Worm (Caenorhabditis elegans) whole organism, L4 larva: ENCODE data around the gene ttr-3.
A peak's percentile ranks its signal among the peaks of the same experiment; 100 is the strongest.

Experiments
- F26F4.8 ChIP-seq: fragments of 200-800 bp; sonication (Bioruptor generic); conservative IDR thresholded peaks from 2 replicates; pipeline ENCODE4 v1.3.6; 2022; ENCODE audit warnings: missing genetic modification characterization, missing compliant biosample characterization
- T20F7.1 ChIP-seq: fragments of 200-800 bp; sonication (Bioruptor generic); optimal IDR thresholded peaks from 2 replicates; lab custom pipeline; 2018; ENCODE audit warnings: mild to moderate bottlenecking, missing genetic modification characterization, missing compliant biosample characterization
- T26A8.4 ChIP-seq: fragments of 200-800 bp; sonication (Bioruptor generic); IDR thresholded peaks from 2 replicates; pipeline ENCODE4 v1.3.6; 2022; ENCODE audit warnings: missing genetic modification characterization, missing compliant biosample characterization
- ZK337.2 ChIP-seq: fragments of 200-800 bp; sonication (Bioruptor generic); IDR thresholded peaks from 2 replicates; pipeline ENCODE4 v1.3.6; 2022; ENCODE audit warnings: missing genetic modification reagents, missing genetic modification characterization, missing compliant biosample characterization
- aha-1 ChIP-seq: fragments of 150-350 bp; peaks from one replicate; lab custom pipeline; 2014; ENCODE audit warnings: missing biosample characterization, missing genetic modification characterization
- ama-1 ChIP-seq: fragments of 150-350 bp; optimal IDR thresholded peaks from 2 replicates; lab custom pipeline; 2014; ENCODE audit warnings: inconsistent platforms, mixed read lengths
- arid-1 ChIP-seq: fragments of 200-800 bp; sonication (Bioruptor generic); conservative IDR thresholded peaks from 2 replicates; pipeline ENCODE4 v1.3.6; 2022; ENCODE audit warnings: missing genetic modification reagents, missing genetic modification characterization, missing compliant biosample characterization
- ceh-20 ChIP-seq: fragments of 200-800 bp; sonication (Bioruptor generic); IDR thresholded peaks from 2 replicates; pipeline ENCODE4 v1.3.6; 2022; ENCODE audit warnings: missing genetic modification reagents, missing genetic modification characterization, missing compliant biosample characterization
- ceh-82 ChIP-seq: sonication (generic microtip); optimal IDR thresholded peaks from 2 replicates; lab custom pipeline; 2017; ENCODE audit warnings: missing biosample characterization, missing genetic modification characterization
- ces-1 ChIP-seq: fragments of 150-350 bp; sonication (generic microtip); optimal IDR thresholded peaks from 4 replicates; lab custom pipeline; 2014; ENCODE audit warnings: missing biosample characterization, missing genetic modification reagents, missing genetic modification characterization
- daf-12 ChIP-seq: fragments of 150-350 bp; optimal IDR thresholded peaks from 2 replicates; lab custom pipeline; 2014; ENCODE audit warnings: missing biosample characterization, missing genetic modification reagents, missing genetic modification characterization
- daf-16 ChIP-seq, 3 experiments: sonication (generic microtip); optimal IDR thresholded peaks; 2 replicates each; lab custom pipeline; 2016 to 2017; ENCODE audit warnings: missing genetic modification characterization in 3 of 3, missing genetic modification reagents in 3 of 3, mild to moderate bottlenecking in 2 of 3, missing compliant biosample characterization in 2 of 3, missing biosample characterization in 1 of 3, moderate library complexity in 1 of 3
- dmd-6 ChIP-seq: fragments of 200-800 bp; sonication (Bioruptor generic); IDR thresholded peaks from 2 replicates; pipeline ENCODE4 v1.3.6; 2022; ENCODE audit warnings: missing genetic modification reagents, missing genetic modification characterization, missing compliant biosample characterization
- duxl-1 ChIP-seq: sonication (generic microtip); optimal IDR thresholded peaks from 2 replicates; lab custom pipeline; 2016; ENCODE audit warnings: mild to moderate bottlenecking, missing genetic modification characterization, moderate library complexity, missing compliant biosample characterization; ENCODE audit not compliant: poor library complexity
- dve-1 ChIP-seq: sonication (generic microtip); optimal IDR thresholded peaks from 2 replicates; lab custom pipeline; 2017; ENCODE audit warnings: antibody characterized with exemption, mild to moderate bottlenecking, missing genetic modification characterization, missing compliant biosample characterization; ENCODE audit not compliant: insufficient read depth
- egl-43 ChIP-seq: fragments of 200-800 bp; sonication (Bioruptor generic); IDR thresholded peaks from 2 replicates; pipeline ENCODE4 v1.3.6; 2022; ENCODE audit warnings: missing genetic modification reagents, missing genetic modification characterization, missing compliant biosample characterization
- hif-1 ChIP-seq, 2 experiments: sonication (generic microtip); optimal IDR thresholded peaks; 2 replicates each; lab custom pipeline; 2016 to 2017; ENCODE audit warnings: missing compliant biosample characterization in 2 of 2, missing genetic modification characterization in 2 of 2, missing genetic modification reagents in 2 of 2, missing genotype in 2 of 2, mild to moderate bottlenecking in 1 of 2
- hlh-11 ChIP-seq: fragments of 200-800 bp; sonication (Bioruptor generic); optimal IDR thresholded peaks from 2 replicates; lab custom pipeline; 2018; ENCODE audit warnings: mild to moderate bottlenecking, missing genetic modification characterization, missing compliant biosample characterization
- hlh-30 ChIP-seq: sonication (generic microtip); optimal IDR thresholded peaks from 2 replicates; lab custom pipeline; 2017; ENCODE audit warnings: antibody characterized with exemption, mild to moderate bottlenecking, missing genetic modification characterization, missing compliant biosample characterization; ENCODE audit not compliant: insufficient read depth
- hmg-1.1 ChIP-seq: fragments of 200-800 bp; sonication (Bioruptor generic); IDR thresholded peaks from 2 replicates; pipeline ENCODE4 v1.3.6; 2022; ENCODE audit warnings: missing genetic modification reagents, missing genetic modification characterization, missing compliant biosample characterization
- jun-1 ChIP-seq: fragments of 150-350 bp; optimal IDR thresholded peaks from 2 replicates; lab custom pipeline; 2014; ENCODE audit warnings: missing biosample characterization, missing genetic modification reagents, missing genetic modification characterization
- lin-13 ChIP-seq: fragments of 150-350 bp; optimal IDR thresholded peaks from 2 replicates; lab custom pipeline; 2014; ENCODE audit warnings: missing biosample characterization, missing genetic modification reagents, missing genetic modification characterization
- lin-15B ChIP-seq: fragments of 150-350 bp; sonication (generic microtip); optimal IDR thresholded peaks from 3 replicates; lab custom pipeline; 2014; ENCODE audit warnings: missing biosample characterization, missing genetic modification characterization
- lin-29 ChIP-seq: fragments of 200-800 bp; sonication (Bioruptor generic); IDR thresholded peaks from 2 replicates; pipeline ENCODE4 v1.3.6; 2022; ENCODE audit warnings: missing genetic modification reagents, missing genetic modification characterization, missing compliant biosample characterization
- madf-9 ChIP-seq: fragments of 200-800 bp; sonication (Bioruptor generic); conservative IDR thresholded peaks from 2 replicates; pipeline ENCODE4 v1.3.6; 2022; ENCODE audit warnings: missing genetic modification reagents, missing genetic modification characterization, missing compliant biosample characterization
- mep-1 ChIP-seq: fragments of 150-350 bp; sonication (generic microtip); optimal IDR thresholded peaks from 3 replicates; lab custom pipeline; 2014; ENCODE audit warnings: missing biosample characterization, missing genetic modification characterization
- mes-2 ChIP-seq: sonication (generic microtip); optimal IDR thresholded peaks from 2 replicates; lab custom pipeline; 2016; ENCODE audit warnings: missing genotype, mild to moderate bottlenecking, missing genetic modification characterization, missing compliant biosample characterization; ENCODE audit not compliant: poor library complexity, severe bottlenecking
- mxl-3 ChIP-seq: fragments of 200-800 bp; sonication (Bioruptor generic); optimal IDR thresholded peaks from 2 replicates; lab custom pipeline; 2018; ENCODE audit warnings: mild to moderate bottlenecking, missing genetic modification characterization, missing compliant biosample characterization
- nhr-237 ChIP-seq: sonication (generic microtip); optimal IDR thresholded peaks from 2 replicates; lab custom pipeline; 2017; ENCODE audit warnings: missing biosample characterization, missing genetic modification characterization
- nhr-28 ChIP-seq: fragments of 150-350 bp; optimal IDR thresholded peaks from 2 replicates; lab custom pipeline; 2014; ENCODE audit warnings: missing biosample characterization, missing genetic modification characterization
- nhr-41 ChIP-seq: fragments of 200-800 bp; sonication (Bioruptor generic); IDR thresholded peaks from 2 replicates; pipeline ENCODE4 v1.3.6; 2022; ENCODE audit warnings: missing genetic modification reagents, missing genetic modification characterization, missing compliant biosample characterization
- nhr-6 ChIP-seq: fragments of 150-350 bp; optimal IDR thresholded peaks from 2 replicates; lab custom pipeline; 2014; ENCODE audit warnings: missing biosample characterization, missing genetic modification characterization
- nhr-76 ChIP-seq: fragments of 150-350 bp; optimal IDR thresholded peaks from 2 replicates; lab custom pipeline; 2014; ENCODE audit warnings: missing biosample characterization, missing genetic modification characterization
- pqm-1 ChIP-seq: sonication (generic microtip); optimal IDR thresholded peaks from 2 replicates; lab custom pipeline; 2017; ENCODE audit warnings: missing biosample characterization, missing genetic modification characterization
- rbr-2 ChIP-seq: sonication (generic microtip); optimal IDR thresholded peaks from 2 replicates; lab custom pipeline; 2016; ENCODE audit warnings: missing genotype, missing genetic modification characterization, missing compliant biosample characterization
- spr-1 ChIP-seq: sonication (generic microtip); optimal IDR thresholded peaks from 2 replicates; lab custom pipeline; 2016; ENCODE audit warnings: mild to moderate bottlenecking, missing genetic modification characterization, missing compliant biosample characterization
- unc-130 ChIP-seq: sonication (generic microtip); optimal IDR thresholded peaks from 2 replicates; lab custom pipeline; 2016; ENCODE audit warnings: missing genetic modification reagents, missing genetic modification characterization, missing compliant biosample characterization
- unc-39 ChIP-seq: sonication (generic microtip); optimal IDR thresholded peaks from 2 replicates; lab custom pipeline; 2017; ENCODE audit warnings: missing biosample characterization, missing genetic modification characterization
- unc-62 ChIP-seq, 3 experiments: fragments of 150-350 bp in 1 of 3; sonication (generic microtip); optimal IDR thresholded peaks in 2 of 3; peaks in 1 of 3; 1 replicate in 1 of 3; 2 replicates in 2 of 3; lab custom pipeline; 2014 to 2017; ENCODE audit warnings: missing biosample characterization in 3 of 3, missing genetic modification characterization in 3 of 3, missing genetic modification reagents in 3 of 3, missing genotype in 1 of 3
- vab-7 ChIP-seq: fragments of 200-800 bp; sonication (Bioruptor generic); IDR thresholded peaks from 2 replicates; pipeline ENCODE4 v1.3.6; 2022; ENCODE audit warnings: missing genetic modification reagents, missing genetic modification characterization, missing compliant biosample characterization
- zag-1 ChIP-seq: fragments of 150-350 bp; optimal IDR thresholded peaks from 2 replicates; lab custom pipeline; 2014; ENCODE audit warnings: missing biosample characterization, missing genetic modification characterization
- ztf-7 ChIP-seq: fragments of 150-350 bp; optimal IDR thresholded peaks from 2 replicates; lab custom pipeline; 2014; ENCODE audit warnings: missing biosample characterization, missing genetic modification characterization

Gene ttr-3

DNA sequence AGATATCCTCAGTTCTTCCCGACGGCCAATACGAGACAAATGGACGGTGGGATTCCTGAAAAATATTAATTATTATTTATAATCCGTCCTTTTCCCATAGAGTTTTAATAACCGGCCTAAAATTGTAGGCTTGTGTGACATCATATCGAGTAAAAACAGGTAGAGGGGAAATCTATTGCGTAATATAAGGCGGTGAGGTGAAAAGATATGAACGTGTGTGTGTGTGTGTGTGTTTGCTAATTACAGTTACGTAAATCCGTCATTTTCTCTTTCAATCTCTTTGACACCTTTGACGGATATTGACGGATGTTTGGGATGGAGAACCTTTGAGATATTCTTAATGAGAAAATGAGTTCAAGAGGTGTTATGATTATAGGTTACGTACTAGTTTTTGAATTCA, 38.9 kb upstream of the ttr-3 start:
- TF ChIP-seq hlh-11 (tag; lab: Kevin White, UChicago) (no peak), mxl-3 (GFP tag; lab: Kevin White, UChicago) (no peak), rbr-2 (tag; lab: Kevin White, UChicago) (no peak), duxl-1 (no peak), nhr-41 (GFP tag; lab: Robert Waterston, UW) (no peak), zag-1 (tag; lab: Kevin White, UChicago) (no peak), egl-43 (GFP tag; lab: Robert Waterston, UW) (no peak), madf-9 (no peak), mep-1 (tag; lab: Kevin White, UChicago) (no peak), lin-13 (GFP tag; lab: Kevin White, UChicago) (no peak), lin-15B (no peak), daf-12 (tag; lab: Kevin White, UChicago) (no peak), nhr-237 (no peak)

DNA sequence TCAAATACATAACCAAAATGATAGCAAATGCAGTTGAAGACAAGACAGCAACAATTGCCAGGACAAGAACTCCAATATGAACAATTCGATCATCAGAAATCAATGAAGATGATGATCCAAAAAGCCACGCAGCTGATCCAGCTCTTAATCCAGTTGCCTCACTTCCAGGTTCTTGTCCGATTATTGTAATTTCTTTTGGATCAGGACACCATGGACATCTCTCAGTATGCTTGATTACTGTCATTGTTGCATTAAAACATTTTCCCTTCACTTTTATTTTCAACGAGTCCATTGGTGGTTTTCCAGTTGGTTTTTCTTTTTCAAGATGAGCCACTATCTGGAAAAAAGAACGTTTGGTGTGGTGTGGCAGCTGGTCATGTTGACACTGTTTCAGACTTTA, 37.9 kb upstream of the ttr-3 start:
- TF ChIP-seq nhr-76 (tag; lab: Kevin White, UChicago) = no peak
- peak in 1 of 2 experiments; percentile 57 for TF ChIP-seq unc-62 (GFP tag; optimal IDR thresholded peaks at IDR 0.05 in 1 of 2; lab: Kevin White, UChicago)
- TF ChIP-seq unc-62 (tag; optimal IDR thresholded peaks at IDR 0.05; lab: Kevin White, UChicago) = no peak
- TF ChIP-seq ztf-7 = no peak
- TF ChIP-seq aha-1 (tag; lab: Kevin White, UChicago) = peak; percentile 70
- no peak for TF ChIP-seq lin-29
- TF ChIP-seq ces-1 (GFP tag; lab: Kevin White, UChicago) = no peak
- no peak for TF ChIP-seq unc-39
- TF ChIP-seq ceh-20 (GFP tag; lab: Robert Waterston, UW) = no peak
- TF ChIP-seq duxl-1 = no peak

ce11 chrIII:9963447-9963846, 36.9 kb upstream of the ttr-3 start:
- TF ChIP-seq ztf-7 (no peak), T20F7.1 (GFP tag; lab: Kevin White, UChicago) (no peak), ZK337.2 (0 out of 2 replicates have a peak, but pooled peaks have one; percentile 42), arid-1 (no peak), unc-130 (no peak), T26A8.4 (GFP tag; lab: Robert Waterston, UW) (0 out of 2 replicates have a peak, but pooled peaks have one; percentile 19), hmg-1.1 (no peak)

ce11 chrIII:9956665-9957401, 30.3 kb upstream of the ttr-3 start, which contains the start of gene alx-1:
Gene alx-1, plus strand, starts transcription at chrIII:9957351.
- peak; percentile 45; the same call in 1 of the 2 replicates for TF ChIP-seq dmd-6 (GFP tag; lab: Robert Waterston, UW)
- no peak for TF ChIP-seq hif-1 (tag; optimal IDR thresholded peaks at IDR 0.05; lab: Kevin White, UChicago)
- peak; percentile 23 for TF ChIP-seq hlh-11 (tag; lab: Kevin White, UChicago)
- no peak for TF ChIP-seq ceh-82 (tag; lab: Kevin White, UChicago)
- TF ChIP-seq vab-7 (GFP tag; lab: Robert Waterston, UW) = no peak
- peak; percentile 14 for TF ChIP-seq nhr-28
- peak; percentile 58 for TF ChIP-seq mxl-3 (GFP tag; lab: Kevin White, UChicago)
- TF ChIP-seq ama-1 (lab: Kevin White, UChicago) = no peak
- peak; percentile 62 for TF ChIP-seq pqm-1
- peak in 1 of 2 experiments; percentile 63 for TF ChIP-seq unc-62 (GFP tag; optimal IDR thresholded peaks at IDR 0.05 in 1 of 2; lab: Kevin White, UChicago)
- no peak for TF ChIP-seq unc-62 (tag; optimal IDR thresholded peaks at IDR 0.05; lab: Kevin White, UChicago)
- peak; percentile 31 for TF ChIP-seq dve-1 (tag; lab: Kevin White, UChicago)
- peak; percentile 19 for TF ChIP-seq jun-1 (tag; lab: Kevin White, UChicago)
- no peak for TF ChIP-seq daf-16 (GFP tag; optimal IDR thresholded peaks at IDR 0.05; lab: Kevin White, UChicago)
- TF ChIP-seq daf-16 (tag; optimal IDR thresholded peaks at IDR 0.05; lab: Kevin White, UChicago) = peak; percentile 49
- TF ChIP-seq F26F4.8 (GFP tag; lab: Robert Waterston, UW) = no peak
- peak; percentile 49 for TF ChIP-seq mes-2 (tag; lab: Kevin White, UChicago)
- peak; percentile 35 for TF ChIP-seq nhr-6 (tag; lab: Kevin White, UChicago)
- TF ChIP-seq spr-1 (tag; lab: Kevin White, UChicago) = no peak
- peak; percentile 53 for TF ChIP-seq hlh-30
